Fruit fly (Drosophila melanogaster): ENCODE data around the gene CG17597.

The CG17597 gene

DNA sequence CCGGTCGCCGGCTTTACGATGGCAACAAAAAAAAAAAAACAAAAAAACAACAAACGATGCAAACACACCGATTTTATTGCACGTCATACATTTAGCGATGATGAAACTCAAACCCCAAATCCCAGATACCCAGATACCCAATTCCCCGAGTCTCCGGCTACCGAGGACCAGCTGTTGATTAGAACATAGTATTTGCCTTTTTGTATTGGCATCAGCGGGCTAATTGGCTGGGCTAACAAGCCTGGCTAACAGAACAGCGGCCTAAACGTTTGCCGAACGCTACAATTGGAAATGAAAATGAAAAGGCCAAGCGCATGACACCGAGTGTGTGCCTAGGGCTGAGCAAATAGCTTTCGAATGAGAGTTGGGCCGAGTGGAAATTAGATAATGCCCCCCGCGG is 34.0 kb upstream of the CG17597 start:
- TF ChIP-seq fd96Ca (GFP tag; IDR thresholded peaks at IDR 0.05) = no peak
- no peak for TF ChIP-seq Pif1A (GFP tag; optimal IDR thresholded peaks at IDR 0.05)
- no peak for TF ChIP-seq EcR (GFP tag; optimal IDR thresholded peaks at IDR 0.05)
- no peak for TF ChIP-seq CG32121 (GFP tag; IDR thresholded peaks at IDR 0.05)
- TF ChIP-seq rn (GFP tag; IDR thresholded peaks at IDR 0.05) = no peak
- TF ChIP-seq D1 (tag; optimal IDR thresholded peaks at IDR 0.05) = no peak
- TF ChIP-seq CG4496 (GFP tag; IDR thresholded peaks at IDR 0.05) = no peak
- TF ChIP-seq CG9948 (tag; optimal IDR thresholded peaks at IDR 0.05) = no peak
- no peak for TF ChIP-seq Snoo (tag; optimal IDR thresholded peaks at IDR 0.05)

DNA sequence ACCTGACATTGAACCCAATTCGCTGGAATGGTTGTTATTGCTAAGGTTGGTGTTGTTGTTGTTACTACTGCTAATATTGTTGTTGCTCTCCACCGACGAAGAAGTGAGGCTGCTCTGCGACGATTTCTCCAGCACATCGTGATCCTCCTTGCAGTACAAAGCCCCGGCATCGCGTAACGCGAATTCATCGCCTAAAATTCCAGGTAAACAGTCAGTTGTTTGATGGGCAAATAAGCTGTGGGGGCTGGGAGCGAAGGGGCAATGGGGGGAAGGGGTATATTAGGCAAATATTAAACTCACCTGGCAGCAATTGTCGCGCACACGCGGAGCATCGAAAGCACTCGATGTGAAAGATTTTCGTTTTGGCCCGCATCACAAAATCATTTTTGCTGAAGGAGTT is 33.1 kb upstream of the CG17597 start:
- TF ChIP-seq CG10348 (GFP tag; IDR thresholded peaks at IDR 0.05) (no peak), Pif1B (GFP tag; optimal IDR thresholded peaks at IDR 0.05) (no peak), CG9948 (tag; optimal IDR thresholded peaks at IDR 0.05) (no peak), CG15710 (tag; optimal IDR thresholded peaks at IDR 0.05) (no peak), gl (tag; optimal IDR thresholded peaks at IDR 0.05) (no peak), fd96Ca (GFP tag; IDR thresholded peaks at IDR 0.05) (no peak), CG14655 (GFP tag; optimal IDR thresholded peaks at IDR 0.05) (no peak), CG34367 (tag; optimal IDR thresholded peaks at IDR 0.05) (no peak), CG4496 (GFP tag; IDR thresholded peaks at IDR 0.05) (no peak), Snoo (tag; optimal IDR thresholded peaks at IDR 0.05) (no peak), CG17806 (tag; optimal IDR thresholded peaks at IDR 0.05) (no peak), Ets98B (GFP tag; IDR thresholded peaks at IDR 0.05) (no peak)

DNA sequence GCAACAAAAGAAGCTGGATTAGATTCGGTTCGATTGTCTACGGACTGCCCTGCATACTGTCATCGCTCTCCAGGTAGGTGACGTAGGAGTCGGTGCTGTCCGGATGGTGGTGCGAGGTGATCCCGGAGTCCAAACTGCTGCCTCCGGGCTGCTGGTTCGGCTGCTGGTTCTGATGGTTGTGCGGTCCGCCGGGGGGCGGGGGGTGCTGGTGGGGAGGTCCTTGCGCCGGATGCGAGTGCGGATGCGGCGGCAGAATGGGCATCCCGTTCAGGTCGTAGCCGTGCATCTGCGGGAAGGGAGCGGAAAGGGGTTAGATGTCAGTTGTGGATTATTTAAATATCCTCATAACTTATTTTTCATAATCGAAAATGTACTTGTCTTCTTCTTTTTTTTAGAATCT is 30.0 kb upstream of the CG17597 start:
- TF ChIP-seq D1 (tag; optimal IDR thresholded peaks at IDR 0.05) (no peak), Snoo (tag; optimal IDR thresholded peaks at IDR 0.05) (no peak), CG17806 (tag; optimal IDR thresholded peaks at IDR 0.05) (no peak), rn (GFP tag; IDR thresholded peaks at IDR 0.05) (no peak), EcR (GFP tag; optimal IDR thresholded peaks at IDR 0.05) (no peak), CG8301 (tag; optimal IDR thresholded peaks at IDR 0.05) (no peak), CG15710 (tag; optimal IDR thresholded peaks at IDR 0.05) (no peak), CG13204 (GFP tag; optimal IDR thresholded peaks at IDR 0.05) (no peak), fd96Ca (GFP tag; IDR thresholded peaks at IDR 0.05) (no peak), gl (tag; optimal IDR thresholded peaks at IDR 0.05) (no peak)

DNA sequence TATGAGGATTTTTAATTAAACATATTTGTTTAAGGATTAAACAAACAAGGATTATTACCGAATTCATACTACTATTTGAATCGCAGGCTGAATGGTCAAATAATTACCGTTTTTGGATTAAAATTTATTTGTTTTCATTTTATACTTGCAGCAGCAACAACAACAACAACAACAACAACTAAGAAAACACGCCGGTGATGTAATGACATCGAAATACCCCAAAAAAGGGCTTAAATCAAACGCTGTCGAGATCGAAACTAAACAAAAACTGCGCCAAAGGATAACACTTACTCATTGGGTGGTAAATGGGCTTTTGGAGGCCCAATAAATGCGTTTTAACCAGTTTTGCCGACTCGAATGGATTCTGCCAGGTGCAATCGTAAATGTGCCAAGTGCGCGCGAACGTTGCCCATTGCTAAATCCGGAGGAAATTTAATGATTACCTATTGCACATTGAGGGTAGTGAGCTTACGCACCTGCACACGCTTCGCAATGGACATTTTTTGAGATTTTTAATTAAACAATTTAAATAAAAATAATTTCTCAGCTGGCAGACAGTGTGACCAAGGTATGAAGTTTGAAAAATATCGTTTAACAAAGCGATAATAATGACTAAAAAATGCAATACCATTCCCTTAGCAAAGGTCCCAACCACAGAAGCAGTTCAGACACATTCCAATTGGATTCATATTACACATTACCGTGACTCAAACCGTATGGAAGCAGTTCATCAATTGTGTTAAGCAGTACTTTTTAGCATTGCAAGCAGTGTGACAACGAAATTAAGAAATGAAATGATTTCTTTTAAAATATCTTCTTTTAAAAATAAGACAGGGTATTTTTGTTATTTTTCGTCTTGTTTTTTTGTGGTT is 27.9 kb upstream of the CG17597 start, which contains the start of the genes CG10602 and mRpL13:
CG10602 (minus strand) TSS at position 588 of the 872 bp plus-strand sequence.
mRpL13 (minus strand) TSS at position 588 of the 872 bp plus-strand sequence.
- TF ChIP-seq D1 (tag; optimal IDR thresholded peaks at IDR 0.05) = peak; percentile 90
- TF ChIP-seq CG10348 (GFP tag; IDR thresholded peaks at IDR 0.05) = no peak
- no peak for TF ChIP-seq CG8159 (tag; optimal IDR thresholded peaks at IDR 0.05)
- TF ChIP-seq CG15710 (tag; optimal IDR thresholded peaks at IDR 0.05) = no peak
- TF ChIP-seq gl (tag; optimal IDR thresholded peaks at IDR 0.05) = no peak
- TF ChIP-seq CG14655 (GFP tag; optimal IDR thresholded peaks at IDR 0.05) = no peak
- TF ChIP-seq CG17806 (tag; optimal IDR thresholded peaks at IDR 0.05) = no peak
- no peak for TF ChIP-seq CG4496 (GFP tag; IDR thresholded peaks at IDR 0.05)
- no peak for TF ChIP-seq fd96Ca (GFP tag; IDR thresholded peaks at IDR 0.05)

DNA sequence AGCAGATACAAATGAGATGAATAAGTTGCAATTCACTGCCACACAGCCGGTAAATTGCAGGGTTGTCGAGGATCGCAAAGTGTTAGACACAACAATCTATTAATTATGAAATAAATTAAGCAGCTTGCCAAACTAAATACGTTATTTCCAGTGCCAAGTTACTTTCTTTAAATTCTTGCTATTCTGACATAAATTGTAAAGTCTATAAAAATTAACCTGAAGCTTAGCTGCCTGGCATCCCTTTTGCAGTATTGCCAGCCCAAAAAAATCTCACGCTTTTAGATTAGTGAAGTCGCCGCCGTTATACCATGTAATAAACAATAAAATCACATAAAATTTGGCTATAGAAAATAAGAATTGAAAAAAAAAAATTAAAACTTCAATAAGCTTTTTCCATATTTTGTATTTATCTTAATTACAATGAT is 26.7 kb upstream of the CG17597 start:
- TF ChIP-seq EcR (GFP tag; optimal IDR thresholded peaks at IDR 0.05) (no peak), CG32121 (GFP tag; IDR thresholded peaks at IDR 0.05) (peak; percentile 95), CG4496 (GFP tag; IDR thresholded peaks at IDR 0.05) (peak; percentile 98), CG12605 (GFP tag; IDR thresholded peaks at IDR 0.05) (peak; percentile 95), Snoo (tag; optimal IDR thresholded peaks at IDR 0.05) (peak; percentile 95), CG8301 (tag; optimal IDR thresholded peaks at IDR 0.05) (peak; percentile 95), CG13204 (GFP tag; optimal IDR thresholded peaks at IDR 0.05) (peak; percentile 85), fd96Ca (GFP tag; IDR thresholded peaks at IDR 0.05) (peak; percentile 97), CG9948 (tag; optimal IDR thresholded peaks at IDR 0.05) (peak; percentile 94), rn (GFP tag; IDR thresholded peaks at IDR 0.05) (peak; percentile 82), CG10348 (GFP tag; IDR thresholded peaks at IDR 0.05) (peak; percentile 83), gl (tag; optimal IDR thresholded peaks at IDR 0.05) (peak; percentile 87), Pif1A (GFP tag; optimal IDR thresholded peaks at IDR 0.05) (peak; percentile 96), Pif1B (GFP tag; optimal IDR thresholded peaks at IDR 0.05) (peak; percentile 92), Ets98B (GFP tag; IDR thresholded peaks at IDR 0.05) (peak; percentile 97), CG15710 (tag; optimal IDR thresholded peaks at IDR 0.05) (peak; percentile 95), D1 (tag; optimal IDR thresholded peaks at IDR 0.05) (peak; percentile 62), CG17806 (tag; optimal IDR thresholded peaks at IDR 0.05) (peak; percentile 96), CG8159 (tag; optimal IDR thresholded peaks at IDR 0.05) (peak; percentile 94), CG14655 (GFP tag; optimal IDR thresholded peaks at IDR 0.05) (peak; percentile 95), CG34367 (tag; optimal IDR thresholded peaks at IDR 0.05) (peak; percentile 95)

DNA sequence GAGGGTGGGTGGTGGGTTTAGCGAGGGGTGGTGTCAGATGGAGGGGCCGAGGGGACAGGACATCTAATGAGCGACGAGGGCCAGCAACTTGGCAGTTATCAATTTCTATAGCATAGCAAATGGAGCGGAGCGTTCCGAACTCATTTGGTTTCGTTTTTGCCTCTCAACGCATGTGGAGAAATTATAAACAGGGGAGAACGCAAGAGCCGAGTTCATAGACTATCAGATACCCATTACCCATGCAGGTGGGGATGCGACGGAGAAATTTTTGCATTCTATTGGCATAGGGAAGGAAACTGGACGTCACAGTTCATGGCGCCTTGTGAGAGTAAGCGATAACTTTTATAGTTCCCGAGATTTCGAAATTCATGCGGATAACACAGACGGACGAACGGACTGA is 21.3 kb upstream of the CG17597 start:
- TF ChIP-seq Pif1B (GFP tag; optimal IDR thresholded peaks at IDR 0.05) (no peak), EcR (GFP tag; optimal IDR thresholded peaks at IDR 0.05) (no peak), CG12605 (GFP tag; IDR thresholded peaks at IDR 0.05) (no peak), CG34367 (tag; optimal IDR thresholded peaks at IDR 0.05) (no peak), fd96Ca (GFP tag; IDR thresholded peaks at IDR 0.05) (no peak), CG32121 (GFP tag; IDR thresholded peaks at IDR 0.05) (no peak), rn (GFP tag; IDR thresholded peaks at IDR 0.05) (no peak), CG13204 (GFP tag; optimal IDR thresholded peaks at IDR 0.05) (no peak), CG8301 (tag; optimal IDR thresholded peaks at IDR 0.05) (no peak), CG14655 (GFP tag; optimal IDR thresholded peaks at IDR 0.05) (no peak), Pif1A (GFP tag; optimal IDR thresholded peaks at IDR 0.05) (no peak), CG4496 (GFP tag; IDR thresholded peaks at IDR 0.05) (no peak), Ets98B (GFP tag; IDR thresholded peaks at IDR 0.05) (no peak), gl (tag; optimal IDR thresholded peaks at IDR 0.05) (no peak), D1 (tag; optimal IDR thresholded peaks at IDR 0.05) (no peak), Snoo (tag; optimal IDR thresholded peaks at IDR 0.05) (no peak), CG17806 (tag; optimal IDR thresholded peaks at IDR 0.05) (no peak), CG9948 (tag; optimal IDR thresholded peaks at IDR 0.05) (no peak), CG15710 (tag; optimal IDR thresholded peaks at IDR 0.05) (no peak)
